Worm (Caenorhabditis elegans) whole organism, L2 larva: ENCODE results near the gene Y105C5A.1270.

ENCODE experiments used
- C34F6.9 ChIP-seq: fragments of 150-350 bp; optimal IDR thresholded peaks from 2 replicates; lab custom pipeline; 2014; ENCODE audit warnings: missing biosample characterization, missing genetic modification characterization
- R02D3.7 ChIP-seq: fragments of 150-350 bp; optimal IDR thresholded peaks from 2 replicates; lab custom pipeline; 2014; ENCODE audit warnings: missing biosample characterization, missing genetic modification characterization
- Y55F3AM.14 ChIP-seq: fragments of 200-800 bp; sonication (Bioruptor generic); optimal IDR thresholded peaks from 2 replicates; lab custom pipeline; 2018; ENCODE audit warnings: mild to moderate bottlenecking, missing genetic modification characterization, missing compliant biosample characterization
- ZK546.5 ChIP-seq: sonication (generic microtip); optimal IDR thresholded peaks from 2 replicates; lab custom pipeline; 2017; ENCODE audit warnings: missing biosample characterization, missing genetic modification characterization
- ama-1 ChIP-seq: fragments of 150-350 bp; optimal IDR thresholded peaks from 2 replicates; lab custom pipeline; 2018; ENCODE audit warnings: inconsistent platforms
- blmp-1 ChIP-seq: sonication (generic microtip); optimal IDR thresholded peaks from 2 replicates; lab custom pipeline; 2017; ENCODE audit warnings: missing genetic modification characterization, mild to moderate bottlenecking, missing compliant biosample characterization, antibody characterized with exemption, moderate library complexity; ENCODE audit not compliant: insufficient read depth
- ceh-82 ChIP-seq: fragments of 150-350 bp; optimal IDR thresholded peaks from 2 replicates; lab custom pipeline; 2014; ENCODE audit warnings: missing biosample characterization, missing genetic modification characterization
- crh-2 ChIP-seq: sonication (generic microtip); optimal IDR thresholded peaks from 2 replicates; lab custom pipeline; 2017; ENCODE audit warnings: missing biosample characterization, missing genetic modification characterization
- dmd-4 ChIP-seq: sonication (generic microtip); optimal IDR thresholded peaks from 2 replicates; lab custom pipeline; 2017; ENCODE audit warnings: missing biosample characterization, missing genetic modification characterization
- egl-27 ChIP-seq: sonication (generic microtip); optimal IDR thresholded peaks from 3 replicates; lab custom pipeline; 2017; ENCODE audit warnings: missing biosample characterization, missing genetic modification reagents, missing genetic modification characterization
- elt-1 ChIP-seq: fragments of 150-350 bp; optimal IDR thresholded peaks from 2 replicates; lab custom pipeline; 2014; ENCODE audit warnings: missing biosample characterization, missing genetic modification characterization
- elt-3 ChIP-seq: sonication (generic microtip); optimal IDR thresholded peaks from 2 replicates; lab custom pipeline; 2017; ENCODE audit warnings: missing biosample characterization, missing genetic modification characterization
- gmeb-1 ChIP-seq: fragments of 150-350 bp; optimal IDR thresholded peaks from 2 replicates; lab custom pipeline; 2014; ENCODE audit warnings: missing biosample characterization, missing genetic modification characterization
- lin-11 ChIP-seq: fragments of 150-350 bp; sonication (generic microtip); optimal IDR thresholded peaks from 2 replicates; lab custom pipeline; 2014; ENCODE audit warnings: missing biosample characterization, missing genetic modification characterization, inconsistent platforms, mixed read lengths
- lin-13 ChIP-seq: fragments of 150-350 bp; optimal IDR thresholded peaks from 2 replicates; lab custom pipeline; 2014; ENCODE audit warnings: missing biosample characterization, missing genetic modification reagents, missing genetic modification characterization
- lin-39 ChIP-seq: fragments of 150-350 bp; optimal IDR thresholded peaks from 2 replicates; lab custom pipeline; 2014; ENCODE audit warnings: missing biosample characterization, missing genetic modification reagents, missing genetic modification characterization
- mab-5 ChIP-seq: fragments of 150-350 bp; optimal IDR thresholded peaks from 2 replicates; lab custom pipeline; 2014; ENCODE audit warnings: missing biosample characterization, missing genetic modification characterization
- mbf-1 ChIP-seq: sonication (generic microtip); optimal IDR thresholded peaks from 2 replicates; lab custom pipeline; 2017; ENCODE audit warnings: missing biosample characterization, missing genetic modification characterization
- mdl-1 ChIP-seq, 2 experiments: fragments of 150-350 bp in 1 of 2; sonication (generic microtip) in 1 of 2; optimal IDR thresholded peaks; 2 replicates each; lab custom pipeline; 2017; ENCODE audit warnings: missing biosample characterization in 2 of 2, missing genetic modification characterization in 2 of 2
- nhr-10 ChIP-seq: sonication (generic microtip); optimal IDR thresholded peaks from 2 replicates; lab custom pipeline; 2017; ENCODE audit warnings: missing biosample characterization, missing genetic modification characterization
- nhr-11 ChIP-seq: fragments of 150-350 bp; optimal IDR thresholded peaks from 2 replicates; lab custom pipeline; 2014; ENCODE audit warnings: missing biosample characterization, missing genetic modification characterization
- nhr-12 ChIP-seq: fragments of 150-350 bp; optimal IDR thresholded peaks from 2 replicates; lab custom pipeline; 2014; ENCODE audit warnings: missing biosample characterization, missing genetic modification characterization
- nhr-129 ChIP-seq: fragments of 150-350 bp; optimal IDR thresholded peaks from 2 replicates; lab custom pipeline; 2014; ENCODE audit warnings: missing biosample characterization, missing genetic modification characterization
- nhr-21 ChIP-seq: fragments of 150-350 bp; optimal IDR thresholded peaks from 2 replicates; lab custom pipeline; 2014; ENCODE audit warnings: missing biosample characterization, missing genetic modification characterization
- nhr-23 ChIP-seq: fragments of 150-350 bp; optimal IDR thresholded peaks from 2 replicates; lab custom pipeline; 2014; ENCODE audit warnings: missing biosample characterization, missing genetic modification reagents, missing genetic modification characterization
- nhr-237 ChIP-seq: fragments of 150-350 bp; optimal IDR thresholded peaks from 2 replicates; lab custom pipeline; 2014; ENCODE audit warnings: missing biosample characterization, missing genetic modification characterization
- nhr-25 ChIP-seq: fragments of 150-350 bp; sonication (generic microtip); optimal IDR thresholded peaks from 3 replicates; lab custom pipeline; 2014; ENCODE audit warnings: missing biosample characterization, missing genetic modification characterization
- nhr-77 ChIP-seq: fragments of 150-350 bp; optimal IDR thresholded peaks from 2 replicates; lab custom pipeline; 2014; ENCODE audit warnings: missing biosample characterization, missing genetic modification characterization
- sem-4 ChIP-seq: fragments of 150-350 bp; optimal IDR thresholded peaks from 2 replicates; lab custom pipeline; 2014; ENCODE audit warnings: missing biosample characterization, missing genetic modification reagents, missing genetic modification characterization
- sma-3 ChIP-seq: sonication (generic microtip); optimal IDR thresholded peaks from 2 replicates; lab custom pipeline; 2016; ENCODE audit warnings: missing genetic modification reagents, missing genetic modification characterization, missing compliant biosample characterization
- zag-1 ChIP-seq: fragments of 150-350 bp; optimal IDR thresholded peaks from 2 replicates; lab custom pipeline; 2014; ENCODE audit warnings: missing biosample characterization, missing genetic modification characterization
- ztf-1 ChIP-seq: fragments of 200-800 bp; sonication (Bioruptor generic); conservative IDR thresholded peaks from 2 replicates; pipeline ENCODE4 v1.3.6; 2022; ENCODE audit warnings: missing genetic modification characterization, missing compliant biosample characterization
- ztf-4 ChIP-seq: fragments of 150-350 bp; optimal IDR thresholded peaks from 2 replicates; lab custom pipeline; 2014; ENCODE audit warnings: missing biosample characterization, missing genetic modification characterization

The Y105C5A.1270 gene

ce11 chrIV:15846553-15846952 is at the start of gene Y105C5A.1270:
Gene Y105C5A.1270, minus strand, starts transcription at chrIV:15846653.
- TF ChIP-seq ama-1 (no peak), gmeb-1 (tag; lab: Kevin White, UChicago) (no peak), mab-5 (no peak), nhr-12 (tag; lab: Kevin White, UChicago) (no peak), ztf-1 (GFP tag; lab: Robert Waterston, UW) (no peak), crh-2 (tag; lab: Kevin White, UChicago) (no peak), ztf-4 (tag; lab: Kevin White, UChicago) (no peak), nhr-23 (tag; lab: Kevin White, UChicago) (no peak)

- TF ChIP-seq mdl-1 (tag; optimal IDR thresholded peaks at IDR 0.05; lab: Kevin White, UChicago) (no peak), dmd-4 (tag; lab: Kevin White, UChicago) (no peak), ama-1 (no peak), gmeb-1 (tag; lab: Kevin White, UChicago) (no peak), C34F6.9 (tag; lab: Kevin White, UChicago) (no peak), zag-1 (tag; lab: Kevin White, UChicago) (no peak), R02D3.7 (tag; lab: Kevin White, UChicago) (no peak), nhr-129 (tag; lab: Kevin White, UChicago) (no peak), sma-3 (GFP tag; lab: Kevin White, UChicago) (no peak), mbf-1 (tag; lab: Kevin White, UChicago) (no peak), nhr-237 (no peak), nhr-23 (tag; lab: Kevin White, UChicago) (no peak)
These were observed 48.4 kb upstream of the Y105C5A.1270 start for ce11 chrIV:15894819-15895218.

- TF ChIP-seq R02D3.7 (tag; lab: Kevin White, UChicago) (no peak), blmp-1 (tag; lab: Kevin White, UChicago) (no peak), nhr-21 (no peak), ZK546.5 (tag; lab: Kevin White, UChicago) (no peak), gmeb-1 (tag; lab: Kevin White, UChicago) (no peak), nhr-23 (tag; lab: Kevin White, UChicago) (no peak), ztf-1 (GFP tag; lab: Robert Waterston, UW) (no peak), sem-4 (tag; lab: Kevin White, UChicago) (no peak), nhr-237 (no peak), nhr-25 (tag; lab: Kevin White, UChicago) (no peak), egl-27 (tag; lab: Kevin White, UChicago) (no peak), nhr-11 (tag; lab: Kevin White, UChicago) (no peak), Y55F3AM.14 (GFP tag; lab: Kevin White, UChicago) (no peak), elt-3 (tag; lab: Kevin White, UChicago) (no peak), nhr-129 (tag; lab: Kevin White, UChicago) (no peak), dmd-4 (tag; lab: Kevin White, UChicago) (no peak)
- TF ChIP-seq, all 48 proteins: peak for 0
These were observed 47.7 kb upstream of the Y105C5A.1270 start, which contains the start of gene srv-14 for ce11 chrIV:15894133-15894532. Gene srv-14, minus strand, starts transcription at chrIV:15894233.

- no peak for TF ChIP-seq elt-1 (tag; lab: Kevin White, UChicago)
- no peak for TF ChIP-seq elt-3 (tag; lab: Kevin White, UChicago)
- no peak for TF ChIP-seq nhr-23 (tag; lab: Kevin White, UChicago)
- no peak for TF ChIP-seq lin-39 (tag; lab: Kevin White, UChicago)
- TF ChIP-seq lin-13 (GFP tag; lab: Kevin White, UChicago), result no peak
- no peak for TF ChIP-seq ceh-82 (tag; lab: Kevin White, UChicago)
These were observed 37.5 kb upstream of the Y105C5A.1270 start, which contains the start of gene Y105C5B.3 for ce11 chrIV:15883922-15884321. Gene Y105C5B.3, plus strand, starts transcription at chrIV:15884222.

- no peak for TF ChIP-seq R02D3.7 (tag; lab: Kevin White, UChicago)
- no peak for TF ChIP-seq egl-27 (tag; lab: Kevin White, UChicago)
- no peak for TF ChIP-seq nhr-10 (tag; lab: Kevin White, UChicago)
- TF ChIP-seq zag-1 (tag; lab: Kevin White, UChicago), result no peak
- no peak for TF ChIP-seq nhr-11 (tag; lab: Kevin White, UChicago)
- TF ChIP-seq lin-11 (tag; lab: Kevin White, UChicago), result no peak
- TF ChIP-seq nhr-77 (tag; lab: Kevin White, UChicago), result no peak
- no peak for TF ChIP-seq mab-5
- no peak for TF ChIP-seq nhr-23 (tag; lab: Kevin White, UChicago)
- no peak for TF ChIP-seq nhr-21
- TF ChIP-seq, all 48 proteins: peak for 0
These were observed 33.7 kb upstream of the Y105C5A.1270 start for ce11 chrIV:15880114-15880513.
